Fruit fly (Drosophila melanogaster): ENCODE results near the gene shep.

shep gene

dm6 chr3L:5278864-5279263 lies 1.1 kb upstream of the shep start (continued):
- TF ChIP-seq gem (tag; optimal IDR thresholded peaks at IDR 0.05) (peak; percentile 28), CG2712 (tag; optimal IDR thresholded peaks at IDR 0.05) (peak; percentile 24), CG2678 (tag; optimal IDR thresholded peaks at IDR 0.05) (peak; percentile 32), Xrp1 (GFP tag; IDR thresholded peaks at IDR 0.05) (peak; percentile 36; the same call in 1 of the 2 replicates), CG6813 (GFP tag; optimal IDR thresholded peaks at IDR 0.05) (peak; percentile 34), CG1603 (tag; optimal IDR thresholded peaks at IDR 0.05) (no peak), CG11696 (GFP tag; IDR thresholded peaks at IDR 0.05) (peak; percentile 69; the same call in 1 of the 2 replicates), CG17359 (tag; optimal IDR thresholded peaks at IDR 0.05) (peak; percentile 22), ap (GFP tag; IDR thresholded peaks at IDR 0.05) (0 out of 2 replicates have a peak, but pooled peaks have one; percentile 5), CG2875 (GFP tag; optimal IDR thresholded peaks at IDR 0.05) (no peak), Sox102F (GFP tag; optimal IDR thresholded peaks at IDR 0.05) (peak; percentile 18), seq (GFP tag; IDR thresholded peaks at IDR 0.05) (peak; percentile 25; the same call in 1 of the 2 replicates), Ptx1 (GFP tag; IDR thresholded peaks at IDR 0.05) (peak; percentile 31; the same call in 1 of the 2 replicates), sisA (GFP tag; IDR thresholded peaks at IDR 0.05) (peak; percentile 19; the same call in 1 of the 2 replicates), CG10209 (GFP tag; optimal IDR thresholded peaks at IDR 0.05) (no peak), CG18599 (GFP tag; optimal IDR thresholded peaks at IDR 0.05) (peak; percentile 52), Rfx (GFP tag; IDR thresholded peaks at IDR 0.05) (0 out of 2 replicates have a peak, but pooled peaks have one; percentile 10), CG17829 (tag; optimal IDR thresholded peaks at IDR 0.05) (peak; percentile 5), CG13894 (tag; optimal IDR thresholded peaks at IDR 0.05) (peak; percentile 2), Hr51 (GFP tag; optimal IDR thresholded peaks at IDR 0.05) (peak in 1 of 2 experiments; percentile 3), row (GFP tag; IDR thresholded peaks at IDR 0.05) (peak; percentile 39; the same call in 1 of the 3 replicates), CG11504 (tag; optimal IDR thresholded peaks at IDR 0.05) (peak; percentile 40), ttk (GFP tag; IDR thresholded peaks at IDR 0.05) (peak; percentile 17; the same call in 1 of the 2 replicates), Dip2 (GFP tag; IDR thresholded peaks at IDR 0.05) (no peak)

dm6 chr3L:5277035-5277434 lies 709 bp downstream of the shep start:
- TF ChIP-seq CG3163 (GFP tag; optimal IDR thresholded peaks at IDR 0.05) (peak; percentile 85), croc (GFP tag; conservative IDR thresholded peaks at IDR 0.05) (no peak), gsb (GFP tag; IDR thresholded peaks at IDR 0.05) (no peak), Trl (optimal IDR thresholded peaks at IDR 0.05) (peak; percentile 88 to 90), Trl (GFP tag; optimal IDR thresholded peaks at IDR 0.05) (no peak), Dbx (GFP tag; IDR thresholded peaks at IDR 0.05) (no peak), MESR4 (GFP tag; optimal IDR thresholded peaks at IDR 0.05) (no peak), CG4360 (GFP tag; IDR thresholded peaks at IDR 0.05) (peak; percentile 39; the same call in 1 of the 2 replicates), yki (optimal IDR thresholded peaks at IDR 0.05) (peak; percentile 77), Oaz (GFP tag; IDR thresholded peaks at IDR 0.05) (no peak), CG6791 (GFP tag; IDR thresholded peaks at IDR 0.05; ENCODE audit: partially characterized antibody) (no peak), CG18476 (GFP tag; optimal IDR thresholded peaks at IDR 0.05) (no peak), lbe (GFP tag; optimal IDR thresholded peaks at IDR 0.05) (peak; percentile 26), CG14014 (GFP tag; IDR thresholded peaks at IDR 0.05) (no peak)

- TF ChIP-seq bowl (GFP tag; IDR thresholded peaks at IDR 0.05) (no peak), CG30403 (GFP tag; optimal IDR thresholded peaks at IDR 0.05) (no peak), sens (GFP tag) (peak; percentile 29), CG15514 (GFP tag; optimal IDR thresholded peaks at IDR 0.05) (no peak), Hr78 (GFP tag; optimal IDR thresholded peaks at IDR 0.05) (no peak), nerfin-1 (tag; optimal IDR thresholded peaks at IDR 0.05) (no peak), stwl (tag; optimal IDR thresholded peaks at IDR 0.05) (peak; percentile 43), CG4424 (GFP tag; optimal IDR thresholded peaks at IDR 0.05) (peak; percentile 97)
Measured at dm6 chr3L:5276520-5276919, 1.2 kb downstream of the shep start.

All from whole organism, embryonic.